Worm (Caenorhabditis elegans) whole organism, L1 larva: ENCODE measurements around the gene R07E4.1.

Experiments used
- Y116A8C.19 ChIP-seq: sonication (generic microtip); optimal IDR thresholded peaks from 2 replicates; lab custom pipeline; 2016; ENCODE audit warnings: missing compliant biosample characterization, missing genetic modification characterization, borderline replicate concordance
- aly-2 ChIP-seq: fragments of 150-350 bp; optimal IDR thresholded peaks from 2 replicates; lab custom pipeline; 2014; ENCODE audit warnings: missing biosample characterization, missing genetic modification characterization
- ceh-82 ChIP-seq, 3 experiments: fragments of 150-350 bp in 1 of 3; sonication (generic microtip) in 2 of 3; optimal IDR thresholded peaks; 2 replicates each; lab custom pipeline; 2014 to 2017; ENCODE audit warnings: missing biosample characterization in 3 of 3, missing genetic modification characterization in 3 of 3
- ceh-90 ChIP-seq: sonication (generic microtip); optimal IDR thresholded peaks from 2 replicates; lab custom pipeline; 2016; ENCODE audit warnings: missing genetic modification characterization, missing compliant biosample characterization
- ces-1 ChIP-seq: fragments of 150-350 bp; optimal IDR thresholded peaks from 2 replicates; lab custom pipeline; 2014; ENCODE audit warnings: missing biosample characterization, missing genetic modification reagents, missing genetic modification characterization
- dsc-1 ChIP-seq: sonication (generic microtip); optimal IDR thresholded peaks from 2 replicates; lab custom pipeline; 2016; ENCODE audit warnings: mild to moderate bottlenecking, missing genetic modification characterization, missing compliant biosample characterization
- efl-1 ChIP-seq, 4 experiments: fragments of 150-350 bp; optimal IDR thresholded peaks in 3 of 4; peaks in 1 of 4; 1 replicate in 1 of 4; 2 replicates in 3 of 4; lab custom pipeline; 2014; ENCODE audit warnings: missing biosample characterization in 2 of 4, missing genetic modification characterization in 2 of 4, missing genetic modification reagents in 2 of 4
- egl-13 ChIP-seq: sonication (generic microtip); optimal IDR thresholded peaks from 2 replicates; lab custom pipeline; 2016; ENCODE audit warnings: missing genotype, missing genetic modification reagents, missing genetic modification characterization, missing compliant biosample characterization
- fkh-10 ChIP-seq: sonication (generic microtip); optimal IDR thresholded peaks from 2 replicates; lab custom pipeline; 2017; ENCODE audit warnings: missing biosample characterization, missing genetic modification reagents, missing genetic modification characterization
- fkh-8 ChIP-seq: sonication (generic microtip); optimal IDR thresholded peaks from 2 replicates; lab custom pipeline; 2016; ENCODE audit warnings: mild to moderate bottlenecking, missing genetic modification characterization, missing compliant biosample characterization
- hlh-4 ChIP-seq: sonication (generic microtip); optimal IDR thresholded peaks from 2 replicates; lab custom pipeline; 2016; ENCODE audit warnings: mild to moderate bottlenecking, missing genetic modification characterization, missing compliant biosample characterization
- irx-1 ChIP-seq: sonication (generic microtip); optimal IDR thresholded peaks from 2 replicates; lab custom pipeline; 2016; ENCODE audit warnings: missing genetic modification characterization, missing compliant biosample characterization
- isw-1 ChIP-seq: fragments of 200-800 bp; sonication (Bioruptor generic); IDR thresholded peaks from 2 replicates; pipeline ENCODE4 v1.3.6; 2022; ENCODE audit warnings: missing genetic modification characterization, missing compliant biosample characterization
- jun-1 ChIP-seq: fragments of 150-350 bp; optimal IDR thresholded peaks from 2 replicates; lab custom pipeline; 2014; ENCODE audit warnings: missing biosample characterization, missing genetic modification reagents, missing genetic modification characterization
- lin-14 ChIP-seq: fragments of 200-800 bp; sonication (Bioruptor generic); optimal IDR thresholded peaks from 2 replicates; lab custom pipeline; 2018; ENCODE audit warnings: mild to moderate bottlenecking, missing genetic modification characterization, moderate library complexity, missing compliant biosample characterization
- lin-35 ChIP-seq, 2 experiments: fragments of 150-350 bp; optimal IDR thresholded peaks; 2 replicates each; lab custom pipeline; 2014; ENCODE audit warnings: missing biosample characterization in 2 of 2, missing genetic modification characterization in 2 of 2, missing genetic modification reagents in 2 of 2
- lsy-2 ChIP-seq, 2 experiments: fragments of 150-350 bp; optimal IDR thresholded peaks; 2 replicates each; lab custom pipeline; 2014; ENCODE audit warnings: missing biosample characterization in 2 of 2, missing genetic modification characterization in 2 of 2
- mdl-1 ChIP-seq, 2 experiments: fragments of 150-350 bp; optimal IDR thresholded peaks; 2 replicates each; lab custom pipeline; 2014 to 2017; ENCODE audit warnings: missing biosample characterization in 2 of 2, missing genetic modification characterization in 2 of 2, inconsistent platforms in 1 of 2
- mep-1 ChIP-seq: fragments of 150-350 bp; optimal IDR thresholded peaks from 2 replicates; lab custom pipeline; 2014; ENCODE audit warnings: missing biosample characterization, missing genetic modification characterization
- nhr-11 ChIP-seq: fragments of 150-350 bp; optimal IDR thresholded peaks from 2 replicates; lab custom pipeline; 2014; ENCODE audit warnings: missing biosample characterization, missing genetic modification characterization
- nhr-237 ChIP-seq: fragments of 150-350 bp; optimal IDR thresholded peaks from 2 replicates; lab custom pipeline; 2014; ENCODE audit warnings: missing biosample characterization, missing genetic modification characterization
- nhr-47 ChIP-seq: sonication (generic microtip); optimal IDR thresholded peaks from 2 replicates; lab custom pipeline; 2016; ENCODE audit warnings: mild to moderate bottlenecking, missing genetic modification characterization, moderate library complexity, missing compliant biosample characterization
- nhr-71 ChIP-seq: sonication (generic microtip); optimal IDR thresholded peaks from 2 replicates; lab custom pipeline; 2016; ENCODE audit warnings: mild to moderate bottlenecking, missing genetic modification characterization, moderate library complexity, missing compliant biosample characterization
- nhr-85 ChIP-seq: sonication (generic microtip); peaks from one replicate; lab custom pipeline; 2016; ENCODE audit warnings: missing genetic modification characterization, inconsistent platforms, missing compliant biosample characterization
- nhr-90 ChIP-seq: sonication (generic microtip); optimal IDR thresholded peaks from 2 replicates; lab custom pipeline; 2016; ENCODE audit warnings: mild to moderate bottlenecking, missing genetic modification characterization, missing compliant biosample characterization; ENCODE audit not compliant: poor library complexity
- rnt-1 ChIP-seq: sonication (generic microtip); optimal IDR thresholded peaks from 2 replicates; lab custom pipeline; 2016; ENCODE audit warnings: mild to moderate bottlenecking, missing genetic modification characterization, moderate library complexity, missing compliant biosample characterization
- snu-23 ChIP-seq: sonication (generic microtip); optimal IDR thresholded peaks from 2 replicates; lab custom pipeline; 2016; ENCODE audit warnings: missing genetic modification characterization, missing compliant biosample characterization
- sptf-1 ChIP-seq: fragments of 150-350 bp; optimal IDR thresholded peaks from 2 replicates; lab custom pipeline; 2014; ENCODE audit warnings: missing biosample characterization, missing genetic modification characterization
- swsn-7 ChIP-seq: sonication (generic microtip); optimal IDR thresholded peaks from 2 replicates; lab custom pipeline; 2016; ENCODE audit warnings: missing genetic modification characterization, missing compliant biosample characterization
- tbx-2 ChIP-seq: sonication (generic microtip); optimal IDR thresholded peaks from 2 replicates; lab custom pipeline; 2016; ENCODE audit warnings: missing genetic modification characterization, missing compliant biosample characterization
- tlp-1 ChIP-seq: fragments of 150-350 bp; optimal IDR thresholded peaks from 2 replicates; lab custom pipeline; 2014; ENCODE audit warnings: missing biosample characterization, missing genetic modification characterization
- unc-86 ChIP-seq: sonication (generic microtip); optimal IDR thresholded peaks from 2 replicates; lab custom pipeline; 2016; ENCODE audit warnings: missing genetic modification characterization, missing compliant biosample characterization
- xbp-1 ChIP-seq: sonication (generic microtip); optimal IDR thresholded peaks from 2 replicates; lab custom pipeline; 2016; ENCODE audit warnings: missing genetic modification characterization, missing compliant biosample characterization

The R07E4.1 gene

DNA sequence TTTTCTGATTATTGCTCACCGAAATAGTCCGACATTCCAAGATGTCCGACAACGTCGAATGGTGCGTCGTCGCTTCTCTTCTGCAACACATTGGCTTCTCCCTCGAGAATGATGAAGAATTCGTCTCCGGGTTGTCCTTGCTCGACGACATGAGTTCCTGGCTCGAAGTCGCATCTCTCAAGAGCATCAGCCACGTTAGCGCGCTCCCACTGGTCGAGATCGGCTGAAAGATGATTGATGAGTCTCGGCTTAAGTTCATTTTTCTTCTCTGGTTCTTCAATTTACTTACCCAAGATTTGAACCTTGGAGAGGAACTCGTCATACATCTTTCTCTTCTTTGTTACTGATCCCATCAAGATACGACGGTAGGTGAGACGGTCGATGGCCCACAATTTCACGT is 13.3 kb downstream of the R07E4.1 start:
- no peak for TF ChIP-seq nhr-11
- no peak for TF ChIP-seq mep-1 (tag; lab: Kevin White, UChicago)
- TF ChIP-seq unc-86 (tag; lab: Kevin White, UChicago), result no peak

DNA sequence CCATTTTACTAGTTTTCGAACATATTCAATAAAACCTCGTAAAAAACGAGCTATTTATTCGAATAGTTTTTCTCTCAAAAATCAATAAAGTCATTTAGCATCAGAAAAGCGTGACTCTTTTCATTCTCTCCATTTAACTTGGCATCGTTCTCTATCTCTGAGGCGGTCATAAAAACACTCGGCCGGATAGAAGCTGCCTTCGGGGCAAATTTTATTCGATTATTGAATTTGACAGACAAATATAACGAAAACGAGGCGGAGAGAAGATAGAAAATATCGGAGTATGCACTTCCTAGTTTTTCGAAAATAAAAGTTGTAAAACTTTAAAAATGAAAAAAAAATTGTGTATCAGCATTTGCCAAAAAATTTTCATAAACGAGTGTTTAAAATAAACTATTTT is 16.3 kb downstream of the R07E4.1 start:
- TF ChIP-seq lin-14 (peak; percentile 58), snu-23 (no peak), irx-1 (tag; lab: Kevin White, UChicago) (no peak)
- TF ChIP-seq, all 84 proteins: peak for 1

DNA sequence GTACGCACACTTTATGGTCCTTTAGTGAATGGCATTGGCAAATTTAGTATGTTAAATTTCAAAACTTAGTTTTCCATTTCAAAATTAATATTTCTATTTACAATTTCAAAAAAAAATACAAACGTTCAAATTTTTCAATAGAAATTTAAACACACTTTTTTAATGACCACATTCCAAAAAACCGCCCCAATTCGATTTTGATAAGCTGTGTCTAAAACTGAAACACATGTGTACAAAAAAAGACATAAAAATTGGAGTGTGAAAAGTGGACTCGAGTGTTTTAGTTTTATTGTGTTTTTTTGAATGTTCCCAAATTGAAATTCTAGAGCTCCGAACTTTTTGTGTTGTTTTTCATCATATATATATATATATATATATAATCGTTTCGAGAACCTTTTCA is 16.8 kb downstream of the R07E4.1 start:
- TF ChIP-seq mdl-1 (tag; optimal IDR thresholded peaks at IDR 0.05; lab: Kevin White, UChicago) (no peak), efl-1 (optimal IDR thresholded peaks at IDR 0.05; lab: Kevin White, UChicago) (no peak), efl-1 (GFP tag; optimal IDR thresholded peaks at IDR 0.05 in 1 of 2; lab: Kevin White, UChicago) (peak in 1 of 2 experiments; percentile 74)

DNA sequence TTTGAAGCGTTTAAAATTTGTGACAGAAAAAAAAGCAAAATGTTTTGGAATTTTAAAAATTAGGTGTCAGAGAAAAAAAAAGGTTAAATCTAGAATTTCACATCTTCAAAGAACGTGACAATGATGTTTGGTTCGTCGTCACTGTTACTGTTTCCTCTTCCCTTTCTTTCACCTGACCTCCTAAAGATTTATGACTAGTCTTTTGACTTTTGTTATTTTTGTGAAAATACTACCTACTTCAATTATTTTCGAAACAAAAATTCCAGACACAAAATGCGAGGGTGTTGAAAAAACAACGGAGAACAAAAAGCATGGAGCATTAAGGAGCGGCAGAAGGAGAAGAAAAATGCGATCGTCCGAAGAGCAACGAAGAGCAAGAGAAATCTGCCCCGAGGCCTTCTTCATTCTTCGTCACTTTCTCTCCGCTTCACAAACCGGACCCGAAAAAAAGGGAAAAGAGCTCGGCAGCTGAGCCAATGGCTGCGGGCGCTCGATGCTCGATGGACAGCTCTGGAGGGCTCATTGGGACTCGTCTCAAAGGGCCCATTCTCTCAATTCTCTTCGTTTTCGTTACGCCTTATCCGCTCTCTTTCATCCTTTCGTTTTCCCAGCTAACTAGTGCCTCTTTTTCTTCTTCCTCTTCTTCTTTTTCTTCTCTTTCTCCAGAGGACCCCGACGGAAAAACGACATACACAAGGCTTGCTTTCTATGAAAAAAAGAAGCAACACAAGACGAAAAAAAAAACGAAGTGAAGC is 17.5 kb downstream of the R07E4.1 start:
- TF ChIP-seq ceh-90 (tag; lab: Kevin White, UChicago), result no peak
- no peak for TF ChIP-seq nhr-237 (tag; lab: Kevin White, UChicago)
- TF ChIP-seq isw-1 (GFP tag; lab: Robert Waterston, UW), result peak; percentile 34
- no peak for TF ChIP-seq nhr-90
- TF ChIP-seq fkh-10 (GFP tag; lab: Kevin White, UChicago), result peak; percentile 63
- TF ChIP-seq snu-23, result peak; percentile 30
- TF ChIP-seq sptf-1 (tag; lab: Kevin White, UChicago), result no peak
- peak; percentile 36 for TF ChIP-seq tbx-2 (tag; lab: Kevin White, UChicago)
- TF ChIP-seq dsc-1 (tag; lab: Kevin White, UChicago), result peak; percentile 49
- peak; percentile 38 for TF ChIP-seq rnt-1 (tag; lab: Kevin White, UChicago)
- TF ChIP-seq lin-35 (GFP tag; optimal IDR thresholded peaks at IDR 0.05; lab: Kevin White, UChicago), result peak in 1 of 2 experiments; percentile 3
- peak; percentile 21 for TF ChIP-seq unc-86 (tag; lab: Kevin White, UChicago)
- TF ChIP-seq nhr-71 (tag; lab: Kevin White, UChicago), result peak; percentile 53
- TF ChIP-seq lin-14, result peak; percentile 83
- peak; percentile 74 for TF ChIP-seq nhr-85 (tag; lab: Kevin White, UChicago)
- peak in 1 of 3 experiments; percentile 44 for TF ChIP-seq ceh-82 (tag; optimal IDR thresholded peaks at IDR 0.05; lab: Kevin White, UChicago)
- no peak for TF ChIP-seq hlh-4 (tag; lab: Kevin White, UChicago)
- peak; percentile 34 for TF ChIP-seq egl-13 (tag; lab: Kevin White, UChicago)
- no peak for TF ChIP-seq efl-1 (optimal IDR thresholded peaks at IDR 0.05; lab: Kevin White, UChicago)
- TF ChIP-seq efl-1 (GFP tag; optimal IDR thresholded peaks at IDR 0.05 in 1 of 2; lab: Kevin White, UChicago), result peak in 1 of 2 experiments; percentile 56
- peak; percentile 57 for TF ChIP-seq nhr-47 (tag; lab: Kevin White, UChicago)
- TF ChIP-seq xbp-1, result peak; percentile 22
- TF ChIP-seq lsy-2 (tag; optimal IDR thresholded peaks at IDR 0.05; lab: Kevin White, UChicago), result peak; percentile 5 to 43
- TF ChIP-seq swsn-7 (tag; lab: Kevin White, UChicago), result peak; percentile 8
- TF ChIP-seq tlp-1 (tag; lab: Kevin White, UChicago), result no peak

DNA sequence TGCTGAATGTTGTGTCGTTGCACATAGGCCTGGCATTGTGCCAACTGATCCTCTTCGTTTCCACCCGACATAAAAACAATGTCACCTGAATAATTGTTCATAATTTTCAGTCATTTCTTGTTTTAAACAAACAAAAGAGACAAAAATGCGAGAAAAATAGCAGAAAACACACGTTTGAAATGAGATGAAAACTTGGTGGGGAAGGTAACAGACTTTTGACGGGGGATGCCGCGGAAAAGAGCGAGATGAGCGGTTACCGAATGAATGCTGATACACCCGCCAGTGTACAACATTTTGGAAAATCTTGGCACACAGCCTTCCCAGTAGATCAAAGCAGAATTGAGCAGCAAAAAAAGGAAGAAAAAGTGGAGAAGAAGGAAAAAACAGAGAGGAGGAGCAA is 18.8 kb downstream of the R07E4.1 start, which contains the start of gene kin-2:
kin-2 (minus strand) TSS at position 101 of the 400 bp plus-strand sequence.
- TF ChIP-seq jun-1 (tag; lab: Kevin White, UChicago), result no peak
- TF ChIP-seq nhr-47 (tag; lab: Kevin White, UChicago), result no peak
- TF ChIP-seq, all 84 proteins: peak for 0

DNA sequence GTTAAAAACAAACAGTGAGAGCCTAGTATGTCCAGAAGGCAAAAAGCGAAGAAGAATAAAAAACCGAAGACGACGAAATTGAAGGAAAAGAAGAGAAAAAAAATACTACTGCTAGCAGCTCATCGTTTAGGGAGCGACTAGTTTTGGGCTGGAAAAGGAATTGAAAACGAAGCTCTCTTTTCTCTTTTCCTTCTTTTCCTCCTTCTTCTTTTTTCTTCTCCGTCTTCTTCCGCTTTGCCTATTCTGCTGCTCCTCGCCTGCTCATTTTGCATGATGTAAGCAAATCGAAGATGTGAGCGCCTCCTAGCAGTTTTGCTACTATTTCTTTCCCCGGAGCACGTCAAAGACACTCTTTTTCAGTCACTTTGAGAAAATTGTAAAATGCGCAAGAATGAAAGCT is 22.8 kb downstream of the R07E4.1 start:
- peak; percentile 8 for TF ChIP-seq fkh-8 (tag; lab: Kevin White, UChicago)
- no peak for TF ChIP-seq aly-2 (tag; lab: Kevin White, UChicago)
- peak; percentile 44 for TF ChIP-seq nhr-47 (tag; lab: Kevin White, UChicago)
- peak; percentile 62 for TF ChIP-seq fkh-10 (GFP tag; lab: Kevin White, UChicago)
- no peak for TF ChIP-seq Y116A8C.19 (tag; lab: Kevin White, UChicago)
- TF ChIP-seq lsy-2 (tag; optimal IDR thresholded peaks at IDR 0.05; lab: Kevin White, UChicago), result peak in 1 of 2 experiments; percentile 4
- peak in 1 of 3 experiments; percentile 23 for TF ChIP-seq ceh-82 (tag; optimal IDR thresholded peaks at IDR 0.05; lab: Kevin White, UChicago)
- TF ChIP-seq lin-14, result peak; percentile 75
- TF ChIP-seq ces-1 (GFP tag; lab: Kevin White, UChicago), result no peak
